Worm (Caenorhabditis elegans): ENCODE results near the gene hda-11.

DNA sequence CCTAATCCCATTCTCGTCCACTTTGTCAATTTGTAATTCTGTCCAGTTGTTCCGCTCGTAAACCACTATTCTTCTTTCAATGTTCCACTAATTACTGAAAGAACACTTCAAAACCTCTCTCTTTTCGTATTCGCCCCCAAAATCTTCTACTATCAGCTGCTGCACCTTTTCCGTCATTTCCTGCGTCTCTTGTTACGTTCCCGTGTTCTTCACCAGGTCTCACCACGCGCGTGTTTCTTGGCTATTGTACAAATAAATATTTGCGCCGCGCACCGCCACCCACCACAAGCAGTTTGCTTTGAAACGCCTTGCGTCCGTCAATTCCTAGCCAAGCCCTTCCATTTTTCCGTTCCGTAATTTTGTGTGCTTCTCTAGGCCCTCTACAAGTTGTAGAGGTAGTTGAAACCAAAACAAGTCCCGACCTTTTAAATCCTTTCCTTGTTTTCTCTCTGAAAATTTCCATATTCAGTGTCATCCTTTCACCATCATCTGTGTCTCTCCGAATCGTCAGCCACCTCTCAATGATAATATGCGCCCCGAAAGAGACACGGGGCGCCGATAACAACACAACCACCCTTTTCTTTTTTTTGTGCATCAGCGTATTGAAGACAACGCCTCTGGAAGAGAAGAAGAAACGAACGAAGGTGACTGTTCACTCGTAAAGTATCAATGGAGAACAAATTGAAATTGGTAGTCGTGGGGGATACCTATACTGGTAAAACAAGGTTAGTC lies 47.7 kb upstream of the hda-11 start, which contains the start of the genes crp-1 and Y32F6B.9:
- TF ChIP-seq aly-1 (tag; optimal IDR thresholded peaks at IDR 0.05) (no peak), ama-1 (optimal IDR thresholded peaks at IDR 0.05) (no peak), scrt-1 (GFP tag; IDR thresholded peaks at IDR 0.05) (no peak), ceh-13 (GFP tag; optimal IDR thresholded peaks at IDR 0.05) (no peak), F13C5.2 (tag; optimal IDR thresholded peaks at IDR 0.05) (no peak), hmg-4 (GFP tag; optimal IDR thresholded peaks at IDR 0.05) (no peak), B0310.2 (tag; optimal IDR thresholded peaks at IDR 0.05) (no peak), tbx-11 (GFP tag; IDR thresholded peaks at IDR 0.05) (no peak)
